Worm (Caenorhabditis elegans) whole organism, mixed stage, embryonic: ENCODE measurements around the gene C28C12.1.

Source experiments
- M03D4.4 ChIP-seq: sonication (generic microtip); optimal IDR thresholded peaks from 2 replicates; lab custom pipeline; 2017; ENCODE audit warnings: mild to moderate bottlenecking, missing genetic modification characterization, missing compliant biosample characterization
- bed-3 ChIP-seq: fragments of 200-800 bp; sonication (Bioruptor generic); optimal IDR thresholded peaks from 3 replicates; lab custom pipeline; 2018; ENCODE audit warnings: mild to moderate bottlenecking, missing genetic modification characterization, moderate library complexity, missing compliant biosample characterization
- blmp-1 ChIP-seq: fragments of 150-350 bp; optimal IDR thresholded peaks from 2 replicates; lab custom pipeline; 2014; ENCODE audit warnings: missing biosample characterization, missing genetic modification characterization
- ceh-39 ChIP-seq: fragments of 150-350 bp; optimal IDR thresholded peaks from 2 replicates; lab custom pipeline; 2014; ENCODE audit warnings: missing biosample characterization, missing genetic modification characterization
- ceh-43 ChIP-seq: fragments of 200-800 bp; sonication (Bioruptor generic); optimal IDR thresholded peaks from 2 replicates; lab custom pipeline; 2018; ENCODE audit warnings: mild to moderate bottlenecking, missing genetic modification characterization, moderate library complexity, missing compliant biosample characterization
- ceh-83 ChIP-seq: fragments of 200-800 bp; sonication (Bioruptor generic); optimal IDR thresholded peaks from 2 replicates; lab custom pipeline; 2018; ENCODE audit warnings: mild to moderate bottlenecking, missing genetic modification characterization, missing compliant biosample characterization
- ces-1 ChIP-seq: fragments of 150-350 bp; optimal IDR thresholded peaks from 2 replicates; lab custom pipeline; 2014; ENCODE audit warnings: missing biosample characterization, missing genetic modification reagents, missing genetic modification characterization
- cnd-1 ChIP-seq: fragments of 200-800 bp; sonication (Bioruptor generic); optimal IDR thresholded peaks from 2 replicates; lab custom pipeline; 2018; ENCODE audit warnings: mild to moderate bottlenecking, missing genetic modification characterization, missing compliant biosample characterization
- drap-1 ChIP-seq: fragments of 200-800 bp; sonication (Bioruptor generic); optimal IDR thresholded peaks from 3 replicates; lab custom pipeline; 2018; ENCODE audit warnings: mild to moderate bottlenecking, missing genetic modification characterization, missing compliant biosample characterization
- elt-1 ChIP-seq: sonication (generic microtip); optimal IDR thresholded peaks from 2 replicates; lab custom pipeline; 2017; ENCODE audit warnings: missing genetic modification characterization, mild to moderate bottlenecking, missing compliant biosample characterization, antibody characterized with exemption, moderate library complexity, borderline replicate concordance; ENCODE audit not compliant: insufficient read depth
- elt-3 ChIP-seq: fragments of 150-350 bp; optimal IDR thresholded peaks from 2 replicates; lab custom pipeline; 2014; ENCODE audit warnings: missing biosample characterization, missing genetic modification characterization
- flh-1 ChIP-seq: fragments of 200-800 bp; sonication (Bioruptor generic); optimal IDR thresholded peaks from 2 replicates; lab custom pipeline; 2018; ENCODE audit warnings: mild to moderate bottlenecking, missing genetic modification characterization, moderate library complexity, missing compliant biosample characterization
- ham-2 ChIP-seq: fragments of 200-800 bp; sonication (Bioruptor generic); optimal IDR thresholded peaks from 2 replicates; lab custom pipeline; 2018; ENCODE audit warnings: mild to moderate bottlenecking, missing genetic modification characterization, missing compliant biosample characterization
- hlh-1 ChIP-seq: fragments of 150-350 bp; optimal IDR thresholded peaks from 2 replicates; lab custom pipeline; 2014; ENCODE audit warnings: missing biosample characterization, missing genetic modification reagents, missing genetic modification characterization
- lin-13 ChIP-seq: fragments of 150-350 bp; optimal IDR thresholded peaks from 2 replicates; lab custom pipeline; 2014; ENCODE audit warnings: missing biosample characterization, missing genetic modification characterization
- lin-32 ChIP-seq: fragments of 200-800 bp; sonication (Bioruptor generic); optimal IDR thresholded peaks from 2 replicates; lab custom pipeline; 2018; ENCODE audit warnings: mild to moderate bottlenecking, missing genetic modification characterization, missing compliant biosample characterization
- lsy-2 ChIP-seq: fragments of 150-350 bp; optimal IDR thresholded peaks from 2 replicates; lab custom pipeline; 2014; ENCODE audit warnings: missing biosample characterization, missing genetic modification characterization
- mab-5 ChIP-seq: fragments of 150-350 bp; optimal IDR thresholded peaks from 2 replicates; lab custom pipeline; 2014; ENCODE audit warnings: missing biosample characterization, missing genetic modification characterization
- mep-1 ChIP-seq: fragments of 150-350 bp; optimal IDR thresholded peaks from 2 replicates; lab custom pipeline; 2017; ENCODE audit warnings: missing biosample characterization, missing genetic modification reagents, missing genetic modification characterization, inconsistent platforms
- mls-2 ChIP-seq: sonication (generic microtip); optimal IDR thresholded peaks from 2 replicates; lab custom pipeline; 2016; ENCODE audit warnings: mild to moderate bottlenecking, missing genetic modification characterization, moderate library complexity, missing compliant biosample characterization
- nhr-2 ChIP-seq: fragments of 150-350 bp; optimal IDR thresholded peaks from 2 replicates; lab custom pipeline; 2014; ENCODE audit warnings: missing biosample characterization, missing genetic modification characterization
- nhr-28 ChIP-seq: fragments of 150-350 bp; optimal IDR thresholded peaks from 2 replicates; lab custom pipeline; 2014; ENCODE audit warnings: missing biosample characterization, missing genetic modification characterization
- nhr-76 ChIP-seq: sonication (generic microtip); optimal IDR thresholded peaks from 2 replicates; lab custom pipeline; 2017; ENCODE audit warnings: missing biosample characterization, missing genetic modification characterization
- pha-4 ChIP-seq: fragments of 150-350 bp; optimal IDR thresholded peaks from 2 replicates; lab custom pipeline; 2018; ENCODE audit warnings: missing biosample characterization, missing genetic modification reagents, missing genetic modification characterization
- sem-2 ChIP-seq: fragments of 200-800 bp; sonication (Bioruptor generic); optimal IDR thresholded peaks from 2 replicates; lab custom pipeline; 2018; ENCODE audit warnings: mild to moderate bottlenecking, missing genetic modification characterization, missing compliant biosample characterization
- sptf-1 ChIP-seq: sonication (generic microtip); optimal IDR thresholded peaks from 2 replicates; lab custom pipeline; 2017; ENCODE audit warnings: mild to moderate bottlenecking, missing genetic modification characterization, moderate library complexity, missing compliant biosample characterization
- tbx-8 ChIP-seq: fragments of 200-800 bp; sonication (Bioruptor generic); optimal IDR thresholded peaks from 2 replicates; lab custom pipeline; 2018; ENCODE audit warnings: mild to moderate bottlenecking, missing genetic modification characterization, moderate library complexity, missing compliant biosample characterization
- unc-120 ChIP-seq: sonication (generic microtip); optimal IDR thresholded peaks from 2 replicates; lab custom pipeline; 2017; ENCODE audit warnings: missing genetic modification characterization, missing compliant biosample characterization; ENCODE audit not compliant: poor library complexity, severe bottlenecking
- unc-39 ChIP-seq: fragments of 150-350 bp; optimal IDR thresholded peaks from 2 replicates; lab custom pipeline; 2014; ENCODE audit warnings: missing biosample characterization, missing genetic modification characterization
- unc-62 ChIP-seq: fragments of 150-350 bp; optimal IDR thresholded peaks from 2 replicates; lab custom pipeline; 2014; ENCODE audit warnings: missing biosample characterization, missing genetic modification reagents, missing genetic modification characterization
- zip-8 ChIP-seq: fragments of 150-350 bp; optimal IDR thresholded peaks from 2 replicates; lab custom pipeline; 2014; ENCODE audit warnings: missing biosample characterization, missing genetic modification characterization
- ztf-11 ChIP-seq: fragments of 150-350 bp; optimal IDR thresholded peaks from 2 replicates; lab custom pipeline; 2014; ENCODE audit warnings: missing biosample characterization, missing genetic modification characterization

Gene C28C12.1

ce11 chrIV:8460208-8460607 is 41.3 kb upstream of the C28C12.1 start, which contains the start of gene ant-1.4:
TSS of gene ant-1.4 (minus strand) at chrIV:8460308.
- TF ChIP-seq M03D4.4 (tag; lab: Kevin White, UChicago) = no peak
- no peak for TF ChIP-seq mls-2
- no peak for TF ChIP-seq sptf-1 (tag; lab: Kevin White, UChicago)

ce11 chrIV:8461177-8461576 is 40.3 kb upstream of the C28C12.1 start:
- TF ChIP-seq lin-32 (no peak), cnd-1 (tag; lab: Kevin White, UChicago) (no peak), ces-1 (GFP tag; lab: Kevin White, UChicago) (no peak), mep-1 (tag; lab: Kevin White, UChicago) (no peak), M03D4.4 (tag; lab: Kevin White, UChicago) (no peak)

- TF ChIP-seq nhr-2 (tag; lab: Kevin White, UChicago) (no peak), bed-3 (GFP tag; lab: Kevin White, UChicago) (no peak), pha-4 (tag; lab: Kevin White, UChicago) (no peak), lin-13 (no peak), tbx-8 (GFP tag; lab: Kevin White, UChicago) (no peak), nhr-76 (tag; lab: Kevin White, UChicago) (no peak), drap-1 (no peak), lsy-2 (no peak)
Observed at ce11 chrIV:8462376-8462775, 39.1 kb upstream of the C28C12.1 start.

ce11 chrIV:8463069-8463468 is 38.4 kb upstream of the C28C12.1 start:
- TF ChIP-seq flh-1 (GFP tag; lab: Kevin White, UChicago) (no peak), mab-5 (no peak), ztf-11 (no peak), elt-1 (tag; lab: Kevin White, UChicago) (no peak), nhr-76 (tag; lab: Kevin White, UChicago) (no peak), blmp-1 (tag; lab: Kevin White, UChicago) (no peak), unc-120 (tag; lab: Kevin White, UChicago) (no peak), elt-3 (tag; lab: Kevin White, UChicago) (no peak), nhr-2 (tag; lab: Kevin White, UChicago) (no peak), unc-39 (tag; lab: Kevin White, UChicago) (no peak)

- TF ChIP-seq ceh-83 (GFP tag; lab: Kevin White, UChicago) = no peak
- no peak for TF ChIP-seq nhr-28
- no peak for TF ChIP-seq lin-32
- no peak for TF ChIP-seq ceh-43 (GFP tag; lab: Kevin White, UChicago)
- no peak for TF ChIP-seq nhr-76 (tag; lab: Kevin White, UChicago)
- no peak for TF ChIP-seq lin-13
- no peak for TF ChIP-seq elt-3 (tag; lab: Kevin White, UChicago)
- TF ChIP-seq mep-1 (tag; lab: Kevin White, UChicago) = no peak
- TF ChIP-seq ceh-39 = no peak
- TF ChIP-seq ham-2 (GFP tag; lab: Kevin White, UChicago) = no peak
- TF ChIP-seq zip-8 (tag; lab: Kevin White, UChicago) = no peak
- TF ChIP-seq blmp-1 (tag; lab: Kevin White, UChicago) = no peak
- TF ChIP-seq pha-4 (tag; lab: Kevin White, UChicago) = no peak
- TF ChIP-seq sptf-1 (tag; lab: Kevin White, UChicago) = no peak
- TF ChIP-seq ces-1 (GFP tag; lab: Kevin White, UChicago) = no peak
- TF ChIP-seq tbx-8 (GFP tag; lab: Kevin White, UChicago) = no peak
- TF ChIP-seq bed-3 (GFP tag; lab: Kevin White, UChicago) = no peak
- TF ChIP-seq, all 35 proteins: peak for 0
Observed at ce11 chrIV:8463716-8464115, 37.8 kb upstream of the C28C12.1 start, which contains the start of gene str-176. TSS of gene str-176 (minus strand) at chrIV:8463816.

- no peak for TF ChIP-seq nhr-28
- TF ChIP-seq sem-2 (GFP tag; lab: Kevin White, UChicago) = no peak
- no peak for TF ChIP-seq hlh-1
- no peak for TF ChIP-seq tbx-8 (GFP tag; lab: Kevin White, UChicago)
- TF ChIP-seq ham-2 (GFP tag; lab: Kevin White, UChicago) = no peak
- TF ChIP-seq mab-5 = no peak
- no peak for TF ChIP-seq mls-2
- TF ChIP-seq unc-62 (GFP tag; lab: Kevin White, UChicago) = no peak
- TF ChIP-seq ceh-83 (GFP tag; lab: Kevin White, UChicago) = no peak
- TF ChIP-seq bed-3 (GFP tag; lab: Kevin White, UChicago) = no peak
Observed at ce11 chrIV:8464187-8464586, 37.3 kb upstream of the C28C12.1 start.
